Fruit fly (Drosophila melanogaster): Measurements from ENCODE around the gene CG33160.

dm6 chr3L:3184104-3184503 is 22.1 kb downstream of the CG33160 start, which contains the start of gene CG42494:
- TF ChIP-seq CG8159 (tag; optimal IDR thresholded peaks at IDR 0.05) (no peak), CG34367 (tag; optimal IDR thresholded peaks at IDR 0.05) (no peak), EcR (GFP tag; optimal IDR thresholded peaks at IDR 0.05) (no peak), CG12605 (GFP tag; IDR thresholded peaks at IDR 0.05) (no peak), CG4496 (GFP tag; IDR thresholded peaks at IDR 0.05) (no peak), Snoo (tag; optimal IDR thresholded peaks at IDR 0.05) (no peak), CG15710 (tag; optimal IDR thresholded peaks at IDR 0.05) (no peak), Pif1B (GFP tag; optimal IDR thresholded peaks at IDR 0.05) (no peak)
